Worm (Caenorhabditis elegans): ENCODE measurements around the gene bath-29.

DNA sequence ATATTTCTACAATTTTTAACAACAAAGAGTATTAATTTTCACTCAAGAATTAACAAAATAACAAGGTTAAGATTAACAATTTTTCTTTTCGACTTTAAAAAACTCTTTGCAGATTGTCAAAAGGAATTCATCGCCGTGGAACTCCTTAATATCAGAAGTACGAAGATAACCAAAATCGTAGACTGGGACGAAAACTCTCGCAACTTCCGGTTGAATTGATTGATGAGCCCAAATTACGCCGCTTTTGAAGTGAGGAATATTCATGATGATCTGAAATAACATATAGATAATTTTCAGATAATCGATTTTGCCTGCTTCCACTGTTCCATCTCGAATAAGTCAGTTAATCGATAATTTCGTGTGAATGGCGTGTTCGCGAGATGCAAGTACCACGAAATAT is 4.6 kb upstream of the bath-29 start, which contains the start of gene F14D2.15:
- TF ChIP-seq blmp-1 (tag; optimal IDR thresholded peaks at IDR 0.05), result no peak
- no peak for TF ChIP-seq unc-62 (GFP tag; optimal IDR thresholded peaks at IDR 0.05)
- no peak for TF ChIP-seq snpc-4 (tag; optimal IDR thresholded peaks at IDR 0.05)
- TF ChIP-seq nhr-12 (tag; optimal IDR thresholded peaks at IDR 0.05), result no peak
- no peak for TF ChIP-seq lin-13 (tag; optimal IDR thresholded peaks at IDR 0.05)
- no peak for TF ChIP-seq M03D4.4 (tag; optimal IDR thresholded peaks at IDR 0.05)
- no peak for TF ChIP-seq lsy-2 (tag; optimal IDR thresholded peaks at IDR 0.05)
- no peak for TF ChIP-seq unc-39 (tag; optimal IDR thresholded peaks at IDR 0.05)
- no peak for TF ChIP-seq elt-1 (tag; optimal IDR thresholded peaks at IDR 0.05; ENCODE audit: borderline replicate concordance, insufficient read depth)
